Fruit fly (Drosophila melanogaster) whole organism, embryonic: ENCODE measurements around the gene CG18213.

Source experiments
- Awh ChIP-seq: fragments of 200-800 bp; sonication (Bioruptor generic); IDR thresholded peaks from 2 replicates; pipeline ENCODE4, ENCODE4 v1.3.6; 2022; ENCODE audit warnings: missing biosample characterization, missing genetic modification characterization
- Bgb ChIP-seq: fragments of 200-800 bp; sonication (Bioruptor generic); IDR thresholded peaks from 2 replicates; pipeline ENCODE4 v1.3.6; 2022; ENCODE audit warnings: missing biosample characterization, missing genetic modification characterization; ENCODE audit not compliant: partially characterized antibody
- CG10209 ChIP-seq: fragments of 200-800 bp; sonication (Bioruptor generic); optimal IDR thresholded peaks from 3 replicates; lab custom pipeline; 2017; ENCODE audit warnings: missing biosample characterization, mild to moderate bottlenecking, missing genetic modification characterization, missing genetic modification reagents
- CG12659 ChIP-seq: fragments of 200-800 bp; sonication (Bioruptor generic); optimal IDR thresholded peaks from 3 replicates; lab custom pipeline; 2017; ENCODE audit warnings: mild to moderate bottlenecking, missing biosample characterization, missing genetic modification reagents, missing genetic modification characterization
- CG13296 ChIP-seq: fragments of 200-800 bp; sonication (Bioruptor generic); optimal IDR thresholded peaks from 3 replicates; lab custom pipeline; 2018; ENCODE audit warnings: missing biosample characterization, mild to moderate bottlenecking, missing genetic modification characterization
- CG13894 ChIP-seq: fragments of 200-800 bp; sonication (Bioruptor generic); optimal IDR thresholded peaks from 3 replicates; lab custom pipeline; 2018; ENCODE audit warnings: missing biosample characterization, mild to moderate bottlenecking, missing genetic modification characterization, moderate library complexity
- CG14860 ChIP-seq: fragments of 200-800 bp; sonication (Bioruptor generic); IDR thresholded peaks from 3 replicates; pipeline ENCODE4 v1.3.6; 2022; ENCODE audit warnings: missing biosample characterization, missing genetic modification characterization; ENCODE audit not compliant: partially characterized antibody
- CG1832 ChIP-seq: fragments of 200-800 bp; sonication (Bioruptor generic); optimal IDR thresholded peaks from 2 replicates; lab custom pipeline; 2017; ENCODE audit warnings: missing biosample characterization, mild to moderate bottlenecking, missing genetic modification characterization, inconsistent platforms
- CG3281 ChIP-seq: fragments of 200-800 bp; sonication (Bioruptor generic); optimal IDR thresholded peaks from 3 replicates; lab custom pipeline; 2017; ENCODE audit warnings: missing biosample characterization, mild to moderate bottlenecking, missing genetic modification characterization
- CG42726 ChIP-seq: fragments of 200-800 bp; sonication (Bioruptor generic); IDR thresholded peaks from 2 replicates; pipeline ENCODE4 v1.3.6; 2022; ENCODE audit warnings: missing biosample characterization, missing genetic modification characterization; ENCODE audit not compliant: partially characterized antibody
- CG4424 ChIP-seq: fragments of 200-800 bp; sonication (Bioruptor generic); optimal IDR thresholded peaks from 3 replicates; lab custom pipeline; 2016; ENCODE audit warnings: missing biosample characterization, missing genetic modification characterization
- CG4707 ChIP-seq: fragments of 200-800 bp; sonication (Bioruptor generic); optimal IDR thresholded peaks from 2 replicates; lab custom pipeline; 2018; ENCODE audit warnings: missing biosample characterization, mild to moderate bottlenecking, missing genetic modification characterization, moderate library complexity
- CG7928 ChIP-seq: fragments of 200-800 bp; sonication (Bioruptor generic); optimal IDR thresholded peaks from 2 replicates; lab custom pipeline; 2017; ENCODE audit warnings: missing biosample characterization, mild to moderate bottlenecking, missing genetic modification characterization
- CG7963 ChIP-seq: fragments of 200-800 bp; sonication (Bioruptor generic); IDR thresholded peaks from 3 replicates; pipeline ENCODE4 v1.3.6; 2022; ENCODE audit warnings: missing biosample characterization, missing genetic modification characterization; ENCODE audit not compliant: partially characterized antibody
- CG8089 ChIP-seq: fragments of 200-800 bp; sonication (Bioruptor generic); optimal IDR thresholded peaks from 3 replicates; lab custom pipeline; 2016; ENCODE audit warnings: missing biosample characterization, missing genetic modification characterization
- CG8359 ChIP-seq: fragments of 200-800 bp; sonication (Bioruptor generic); optimal IDR thresholded peaks from 2 replicates; lab custom pipeline; 2017; ENCODE audit warnings: missing biosample characterization, mild to moderate bottlenecking, missing genetic modification characterization, borderline replicate concordance
- D ChIP-seq, 2 experiments: fragments of 200-800 bp in 1 of 2; fragments of >200 bp in 1 of 2; sonication (Bioruptor generic) in 1 of 2; optimal IDR thresholded peaks; 2 replicates in 1 of 2; 3 replicates in 1 of 2; lab custom pipeline; 2017; ENCODE audit warnings: mild to moderate bottlenecking in 1 of 2, missing biosample characterization in 1 of 2, missing genetic modification characterization in 1 of 2, missing genetic modification reagents in 1 of 2
- Dbx ChIP-seq: fragments of 200-800 bp; sonication (Bioruptor generic); IDR thresholded peaks from 3 replicates; pipeline ENCODE4 v1.3.6; 2022; ENCODE audit warnings: missing biosample characterization, missing genetic modification characterization
- E2f2 ChIP-seq: fragments of 200-800 bp; sonication (Bioruptor generic); IDR thresholded peaks from 2 replicates; pipeline ENCODE4 v1.3.6; 2022; ENCODE audit warnings: missing biosample characterization, missing genetic modification characterization
- ERR ChIP-seq: fragments of 200-800 bp; sonication (Bioruptor generic); optimal IDR thresholded peaks from 2 replicates; lab custom pipeline; 2016; ENCODE audit warnings: missing biosample characterization, missing genetic modification characterization
- HLH54F ChIP-seq: fragments of 200-800 bp; sonication (Bioruptor generic); optimal IDR thresholded peaks from 3 replicates; lab custom pipeline; 2016; ENCODE audit warnings: missing biosample characterization, missing genetic modification characterization
- Lhr ChIP-seq: fragments of 200-800 bp; sonication (Bioruptor generic); optimal IDR thresholded peaks from 3 replicates; lab custom pipeline; 2017; ENCODE audit warnings: mild to moderate bottlenecking, missing biosample characterization, missing genetic modification reagents, missing genetic modification characterization
- Max ChIP-seq: fragments of 200-800 bp; sonication (Bioruptor generic); optimal IDR thresholded peaks from 2 replicates; lab custom pipeline; 2016; ENCODE audit warnings: missing biosample characterization, mild to moderate bottlenecking, missing genetic modification characterization
- NC2β ChIP-seq: fragments of 200-800 bp; sonication (Bioruptor generic); optimal IDR thresholded peaks from 2 replicates; lab custom pipeline; 2016; ENCODE audit warnings: missing biosample characterization, missing genetic modification characterization
- Pdp1 ChIP-seq, 2 experiments: fragments of 200-800 bp; sonication (Bioruptor generic); optimal IDR thresholded peaks; 3 replicates each; lab custom pipeline; 2016; ENCODE audit warnings: missing biosample characterization in 2 of 2, missing genetic modification characterization in 2 of 2, mild to moderate bottlenecking in 1 of 2, moderate library complexity in 1 of 2
- Ravus ChIP-seq: fragments of 200-800 bp; sonication (Bioruptor generic); IDR thresholded peaks from 2 replicates; pipeline ENCODE4 v1.3.6; 2022; ENCODE audit warnings: missing biosample characterization, missing genetic modification characterization
- Rfx ChIP-seq: fragments of 200-800 bp; sonication (Bioruptor generic); IDR thresholded peaks from 2 replicates; pipeline ENCODE4 v1.3.6; 2022; ENCODE audit warnings: missing biosample characterization, missing genetic modification characterization
- ab ChIP-seq: fragments of 200-800 bp; sonication (Bioruptor generic); optimal IDR thresholded peaks from 2 replicates; lab custom pipeline; 2016; ENCODE audit warnings: missing biosample characterization, missing genetic modification characterization
- amos ChIP-seq: fragments of 200-800 bp; sonication (Bioruptor generic); IDR thresholded peaks from 2 replicates; pipeline ENCODE4 v1.3.6; 2022; ENCODE audit warnings: missing biosample characterization, missing genetic modification characterization; ENCODE audit not compliant: partially characterized antibody
- bbx ChIP-seq: fragments of 200-800 bp; sonication (Bioruptor generic); IDR thresholded peaks from 2 replicates; pipeline ENCODE4 v1.3.6; 2022; ENCODE audit warnings: missing biosample characterization, missing genetic modification characterization; ENCODE audit not compliant: partially characterized antibody
- cg ChIP-seq: fragments of 200-800 bp; sonication (Bioruptor generic); optimal IDR thresholded peaks from 3 replicates; lab custom pipeline; 2019; ENCODE audit warnings: missing biosample characterization, mild to moderate bottlenecking, missing genetic modification characterization, moderate library complexity
- ci ChIP-seq: fragments of 200-800 bp; sonication (Bioruptor generic); IDR thresholded peaks from 3 replicates; pipeline ENCODE4 v1.3.6; 2022; ENCODE audit warnings: missing biosample characterization, missing genetic modification characterization
- gsb ChIP-seq: fragments of 200-800 bp; sonication (Bioruptor generic); IDR thresholded peaks from 2 replicates; pipeline ENCODE4 v1.3.6; 2022; ENCODE audit warnings: missing biosample characterization, missing genetic modification characterization
- lab ChIP-seq: fragments of 200-800 bp; sonication (Bioruptor generic); optimal IDR thresholded peaks from 3 replicates; lab custom pipeline; 2017; ENCODE audit warnings: missing biosample characterization, missing genetic modification characterization, mild to moderate bottlenecking, moderate library complexity, missing genetic modification reagents
- mirr ChIP-seq: fragments of 200-800 bp; sonication (Bioruptor generic); optimal IDR thresholded peaks from 3 replicates; lab custom pipeline; 2018; ENCODE audit warnings: missing biosample characterization, mild to moderate bottlenecking, missing genetic modification characterization
- nerfin-2 ChIP-seq: fragments of 200-800 bp; sonication (Bioruptor generic); IDR thresholded peaks from 2 replicates; pipeline ENCODE4 v1.3.6; 2022; ENCODE audit warnings: missing biosample characterization, missing genetic modification characterization; ENCODE audit not compliant: partially characterized antibody
- p53 ChIP-seq: fragments of 200-800 bp; sonication (Bioruptor generic); optimal IDR thresholded peaks from 2 replicates; lab custom pipeline; 2016; ENCODE audit warnings: missing biosample characterization, missing genetic modification characterization
- pfk ChIP-seq: fragments of 200-800 bp; sonication (Bioruptor generic); optimal IDR thresholded peaks from 2 replicates; lab custom pipeline; 2018; ENCODE audit warnings: missing biosample characterization, mild to moderate bottlenecking, missing genetic modification characterization, moderate library complexity
- pros ChIP-seq: fragments of 200-800 bp; sonication (Bioruptor generic); optimal IDR thresholded peaks from 3 replicates; lab custom pipeline; 2019; ENCODE audit warnings: missing biosample characterization, mild to moderate bottlenecking, missing genetic modification characterization, moderate library complexity
- shn ChIP-seq: fragments of 200-800 bp; sonication (Bioruptor generic); optimal IDR thresholded peaks from 3 replicates; lab custom pipeline; 2016; ENCODE audit warnings: missing biosample characterization, missing genetic modification characterization
- stwl ChIP-seq: fragments of 200-800 bp; sonication (Bioruptor generic); optimal IDR thresholded peaks from 3 replicates; lab custom pipeline; 2018; ENCODE audit warnings: missing biosample characterization, mild to moderate bottlenecking, missing genetic modification characterization, moderate library complexity
- tna ChIP-seq: fragments of 200-800 bp; sonication (Bioruptor generic); IDR thresholded peaks from 2 replicates; pipeline ENCODE4 v1.3.6; 2022; ENCODE audit warnings: missing biosample characterization, missing genetic modification characterization; ENCODE audit not compliant: partially characterized antibody
- ttk ChIP-seq: fragments of 200-800 bp; sonication (Bioruptor generic); IDR thresholded peaks from 2 replicates; pipeline ENCODE4 v2.1.2; 2022; ENCODE audit warnings: missing biosample characterization, missing genetic modification characterization
- vfl ChIP-seq: fragments of 200-800 bp; sonication (Bioruptor generic); optimal IDR thresholded peaks from 2 replicates; lab custom pipeline; 2016; ENCODE audit warnings: missing biosample characterization, missing genetic modification characterization
- vvl ChIP-seq: fragments of 200-800 bp; sonication (Bioruptor generic); IDR thresholded peaks from 2 replicates; pipeline ENCODE4 v1.3.6; 2022; ENCODE audit warnings: missing biosample characterization, missing genetic modification characterization
- z ChIP-seq: fragments of 200-800 bp; sonication (Bioruptor generic); IDR thresholded peaks from 3 replicates; pipeline ENCODE4 v1.3.6; 2022; ENCODE audit warnings: missing biosample characterization, missing genetic modification characterization

The CG18213 gene

dm6 chr3R:17002218-17003110 is 37.5 kb downstream of the CG18213 start, which contains the start of the genes Sf3a1 and Irc (continued):
- TF ChIP-seq D (optimal IDR thresholded peaks at IDR 0.05; lab: Kevin White, UChicago) (no peak), D (GFP tag; optimal IDR thresholded peaks at IDR 0.05; lab: Kevin White, UChicago) (no peak), CG1832 (GFP tag; lab: Kevin White, UChicago) (no peak), cg (GFP tag; lab: Kevin White, UChicago) (peak; percentile 18), CG4707 (GFP tag; lab: Kevin White, UChicago) (no peak), E2f2 (GFP tag; lab: Robert Waterston, UW) (peak; percentile 97), pros (GFP tag; lab: Kevin White, UChicago) (no peak), Ravus (GFP tag; lab: Robert Waterston, UW) (no peak), amos (peak; percentile 98), z (GFP tag; lab: Robert Waterston, UW) (no peak), shn (GFP tag; lab: Kevin White, UChicago) (no peak), p53 (peak; percentile 53), CG13894 (tag; lab: Kevin White, UChicago) (peak; percentile 42), nerfin-2 (GFP tag; lab: Robert Waterston, UW) (peak; percentile 91), vvl (GFP tag; lab: Robert Waterston, UW) (peak; percentile 80; the same call in 1 of the 2 replicates), Rfx (GFP tag; lab: Robert Waterston, UW) (peak; percentile 73), Lhr (peak; percentile 72), lab (GFP tag; lab: Kevin White, UChicago) (no peak), ci (GFP tag; lab: Robert Waterston, UW) (peak; percentile 14; the same call in 1 of the 3 replicates), Pdp1 (GFP tag; optimal IDR thresholded peaks at IDR 0.05; lab: Kevin White, UChicago) (peak; percentile 25 to 54), CG42726 (GFP tag; lab: Robert Waterston, UW) (peak; percentile 96), ab (GFP tag; lab: Kevin White, UChicago) (no peak), pfk (no peak), stwl (tag; lab: Kevin White, UChicago) (peak; percentile 82), NC2β (peak; percentile 55), Max (GFP tag; lab: Kevin White, UChicago) (no peak), CG3281 (no peak), CG7963 (GFP tag; lab: Robert Waterston, UW) (peak; percentile 90), HLH54F (GFP tag; lab: Kevin White, UChicago) (peak; percentile 13), CG12659 (GFP tag; lab: Kevin White, UChicago) (peak; percentile 59), CG4424 (GFP tag; lab: Kevin White, UChicago) (no peak), CG14860 (peak; percentile 86), ttk (no peak), ERR (GFP tag; lab: Kevin White, UChicago) (peak; percentile 25), CG7928 (GFP tag; lab: Kevin White, UChicago) (no peak), Bgb (GFP tag; lab: Robert Waterston, UW) (peak; percentile 98), tna (GFP tag; lab: Robert Waterston, UW) (peak; percentile 94), gsb (no peak), bbx (peak; percentile 97), vfl (GFP tag; lab: Kevin White, UChicago) (peak; percentile 62), CG10209 (GFP tag; lab: Kevin White, UChicago) (no peak), CG8089 (no peak), Dbx (GFP tag; lab: Robert Waterston, UW) (peak; percentile 48; the same call in 1 of the 3 replicates), Awh (GFP tag; lab: Robert Waterston, UW) (no peak), CG13296 (GFP tag; lab: Kevin White, UChicago) (no peak), mirr (GFP tag; lab: Kevin White, UChicago) (no peak), CG8359 (GFP tag; lab: Kevin White, UChicago) (no peak)
